Worm (Caenorhabditis elegans): Measurements from ENCODE around the gene slc-5A12.

The slc-5A12 gene

ce11 chrIV:11961485-11962255 is 24.5 kb downstream of the slc-5A12 start, which contains the start of gene ZK829.7 (continued):
- peak; percentile 67 for TF ChIP-seq fkh-8 (tag; optimal IDR thresholded peaks at IDR 0.05)
- TF ChIP-seq egl-27 (tag; optimal IDR thresholded peaks at IDR 0.05): no peak
- TF ChIP-seq nhr-85 (tag): peak; percentile 95
- TF ChIP-seq rnt-1 (tag; optimal IDR thresholded peaks at IDR 0.05): peak; percentile 80
- peak; percentile 86 for TF ChIP-seq C16A3.4 (tag; optimal IDR thresholded peaks at IDR 0.05)
- no peak for TF ChIP-seq tlp-1 (tag; optimal IDR thresholded peaks at IDR 0.05)
- TF ChIP-seq egl-13 (tag; optimal IDR thresholded peaks at IDR 0.05): peak; percentile 47
- TF ChIP-seq sptf-1 (tag; optimal IDR thresholded peaks at IDR 0.05): no peak
- TF ChIP-seq sox-4 (tag; optimal IDR thresholded peaks at IDR 0.05): peak; percentile 59
- TF ChIP-seq nhr-20 (tag; optimal IDR thresholded peaks at IDR 0.05): peak; percentile 82
- TF ChIP-seq pqm-1 (tag; optimal IDR thresholded peaks at IDR 0.05): no peak
- TF ChIP-seq lin-39 (tag; optimal IDR thresholded peaks at IDR 0.05): peak; percentile 66
- peak; percentile 43 for TF ChIP-seq ceh-8 (GFP tag; optimal IDR thresholded peaks at IDR 0.05)
- TF ChIP-seq isw-1 (GFP tag; IDR thresholded peaks at IDR 0.05): peak; percentile 79
- TF ChIP-seq hlh-4 (tag; optimal IDR thresholded peaks at IDR 0.05): no peak
- no peak for TF ChIP-seq nhr-76 (tag; optimal IDR thresholded peaks at IDR 0.05)
- TF ChIP-seq nhr-71 (tag; optimal IDR thresholded peaks at IDR 0.05): peak; percentile 91
- TF ChIP-seq zag-1 (tag; optimal IDR thresholded peaks at IDR 0.05): no peak
- peak; percentile 67 for TF ChIP-seq fos-1 (tag; optimal IDR thresholded peaks at IDR 0.05)
- TF ChIP-seq nhr-237 (tag; optimal IDR thresholded peaks at IDR 0.05): peak; percentile 26
- peak; percentile 61 for TF ChIP-seq nhr-77 (tag; optimal IDR thresholded peaks at IDR 0.05)
- TF ChIP-seq elt-2 (tag; optimal IDR thresholded peaks at IDR 0.05): peak; percentile 76
- TF ChIP-seq ceh-82 (tag; optimal IDR thresholded peaks at IDR 0.05): peak; percentile 65 to 75 (median 70)
- TF ChIP-seq ets-5 (GFP tag; IDR thresholded peaks at IDR 0.05): no peak
- no peak for TF ChIP-seq hlh-17 (GFP tag; optimal IDR thresholded peaks at IDR 0.05; ENCODE audit: borderline replicate concordance)
- peak in 3 of 6 experiments; percentile 8 to 61 (median 42) for TF ChIP-seq elt-3 (tag; optimal IDR thresholded peaks at IDR 0.05)
- TF ChIP-seq lir-3 (tag; optimal IDR thresholded peaks at IDR 0.05; ENCODE audit: poor library complexity): peak; percentile 24
- TF ChIP-seq ceh-88 (GFP tag; IDR thresholded peaks at IDR 0.05): peak; percentile 42; the same call in 1 of the 2 replicates
- peak; percentile 80 for TF ChIP-seq snu-23 (GFP tag; optimal IDR thresholded peaks at IDR 0.05)
- TF ChIP-seq nhr-47 (tag; optimal IDR thresholded peaks at IDR 0.05): peak; percentile 90
- TF ChIP-seq jun-1 (tag; optimal IDR thresholded peaks at IDR 0.05): peak; percentile 61
- peak in 1 of 2 experiments; percentile 41 for TF ChIP-seq mdl-1 (tag; optimal IDR thresholded peaks at IDR 0.05)
- TF ChIP-seq aha-1 (tag; optimal IDR thresholded peaks at IDR 0.05): no peak

ce11 chrIV:11965327-11965726 is 28.1 kb downstream of the slc-5A12 start, which contains the start of gene srj-1:
TSS of gene srj-1 (minus strand) at chrIV:11965427.
- TF ChIP-seq fkh-8 (tag; optimal IDR thresholded peaks at IDR 0.05): peak; percentile 21
- TF ChIP-seq elt-3 (tag; optimal IDR thresholded peaks at IDR 0.05): no peak
- no peak for TF ChIP-seq egl-13 (tag; optimal IDR thresholded peaks at IDR 0.05)
- peak; percentile 1 for TF ChIP-seq nhr-11 (tag; optimal IDR thresholded peaks at IDR 0.05)
- TF ChIP-seq unc-98 (GFP tag; IDR thresholded peaks at IDR 0.05): no peak
- TF ChIP-seq hpl-2 (GFP tag; optimal IDR thresholded peaks at IDR 0.05): no peak
- no peak for TF ChIP-seq nhr-28 (tag; optimal IDR thresholded peaks at IDR 0.05)
- TF ChIP-seq efl-1 (optimal IDR thresholded peaks at IDR 0.05): no peak
- no peak for TF ChIP-seq efl-1 (GFP tag; optimal IDR thresholded peaks at IDR 0.05 in 1 of 2)
- TF ChIP-seq nhr-90 (tag; optimal IDR thresholded peaks at IDR 0.05; ENCODE audit: poor library complexity): no peak
- no peak for TF ChIP-seq swsn-7 (tag; optimal IDR thresholded peaks at IDR 0.05)

All from whole organism, L1 larva.